Worm (Caenorhabditis elegans): ENCODE results near the gene K10B3.5.

The K10B3.5 gene

ce11 chrX:3067052-3067451, 39.2 kb downstream of the K10B3.5 start:
- TF ChIP-seq lsl-1 (GFP tag; optimal IDR thresholded peaks at IDR 0.05) (no peak), ekl-4 (GFP tag; IDR thresholded peaks at IDR 0.05) (no peak)

ce11 chrX:3063274-3063673, 43.0 kb downstream of the K10B3.5 start, which contains the start of gene ceh-30:
Gene ceh-30 (plus strand): TSS chrX:3063574.
- TF ChIP-seq Y79H2A.3 (GFP tag; conservative IDR thresholded peaks at IDR 0.05) (no peak), lin-35 (GFP tag; optimal IDR thresholded peaks at IDR 0.05) (no peak), lin-26 (GFP tag; IDR thresholded peaks at IDR 0.05) (no peak), ztf-22 (GFP tag; optimal IDR thresholded peaks at IDR 0.05) (no peak), nfyb-1 (GFP tag; IDR thresholded peaks at IDR 0.05) (no peak), ekl-4 (GFP tag; IDR thresholded peaks at IDR 0.05) (no peak), akir-1 (GFP tag; optimal IDR thresholded peaks at IDR 0.05) (no peak), nhr-179 (tag; optimal IDR thresholded peaks at IDR 0.05) (no peak), lsl-1 (GFP tag; optimal IDR thresholded peaks at IDR 0.05) (no peak), Y56A3A.18 (GFP tag; IDR thresholded peaks at IDR 0.05) (no peak)

- TF ChIP-seq Y56A3A.18 (GFP tag; IDR thresholded peaks at IDR 0.05) (no peak), T26A5.8 (tag; optimal IDR thresholded peaks at IDR 0.05) (no peak)
These were observed 44.6 kb downstream of the K10B3.5 start for ce11 chrX:3061698-3062097.

ce11 chrX:3059299-3059698, 47.0 kb downstream of the K10B3.5 start, which contains the start of gene rsef-1:
Gene rsef-1 (minus strand): TSS chrX:3059399.
- TF ChIP-seq lsl-1 (GFP tag; optimal IDR thresholded peaks at IDR 0.05) (no peak), dox-1 (GFP tag; IDR thresholded peaks at IDR 0.05) (no peak), nfya-1 (tag; optimal IDR thresholded peaks at IDR 0.05; ENCODE audit: borderline replicate concordance, insufficient read depth) (no peak), sea-2 (GFP tag; IDR thresholded peaks at IDR 0.05) (no peak)

DNA sequence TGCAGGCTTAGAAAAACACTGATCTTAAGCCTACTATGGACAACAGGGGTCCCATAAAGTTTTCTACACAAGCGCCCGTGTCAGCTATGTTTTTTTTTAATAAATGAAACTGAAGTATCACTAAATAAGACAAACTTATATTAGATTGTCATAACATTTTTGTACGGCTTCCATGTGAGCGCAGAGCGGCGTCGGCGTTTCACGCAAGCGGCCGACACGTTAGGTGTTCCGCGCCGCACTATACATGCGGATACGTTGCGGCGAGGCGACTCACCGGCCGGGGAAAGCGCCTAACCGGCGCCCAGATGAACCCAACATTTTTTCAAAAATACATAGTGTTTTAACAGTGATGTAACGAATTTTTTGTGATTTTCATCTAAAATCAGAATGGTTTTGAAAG, 48.6 kb downstream of the K10B3.5 start:
- TF ChIP-seq lin-35 (GFP tag; optimal IDR thresholded peaks at IDR 0.05) (no peak), snpc-1.1 (tag; optimal IDR thresholded peaks at IDR 0.05; ENCODE audit: insufficient read depth) (peak; percentile 5), hlh-26 (GFP tag; conservative IDR thresholded peaks at IDR 0.05) (no peak), madf-3 (GFP tag; IDR thresholded peaks at IDR 0.05) (no peak), F10E7.11 (tag; optimal IDR thresholded peaks at IDR 0.05) (no peak), C17E4.6 (GFP tag; IDR thresholded peaks at IDR 0.05) (no peak), mxl-1 (tag; optimal IDR thresholded peaks at IDR 0.05) (no peak), let-526 (GFP tag; IDR thresholded peaks at IDR 0.05) (no peak), K12H6.12 (tag; optimal IDR thresholded peaks at IDR 0.05) (no peak), snpc-4 (GFP tag; optimal IDR thresholded peaks at IDR 0.05) (no peak), snpc-4 (tag; optimal IDR thresholded peaks at IDR 0.05) (peak in 2 of 4 experiments; percentile 34 to 70), hrde-1 (tag; optimal IDR thresholded peaks at IDR 0.05; ENCODE audit: borderline replicate concordance) (no peak), mcd-1 (GFP tag; IDR thresholded peaks at IDR 0.05) (no peak), nfya-1 (tag; optimal IDR thresholded peaks at IDR 0.05; ENCODE audit: borderline replicate concordance, insufficient read depth) (no peak), T07F8.4 (tag; optimal IDR thresholded peaks at IDR 0.05) (no peak), egl-44 (GFP tag; IDR thresholded peaks at IDR 0.05) (no peak), dpl-1 (GFP tag; optimal IDR thresholded peaks at IDR 0.05) (no peak), attf-6 (GFP tag; IDR thresholded peaks at IDR 0.05) (no peak), zfh-2 (GFP tag; conservative IDR thresholded peaks at IDR 0.05) (peak; percentile 44; the same call in 1 of the 2 replicates), ztf-26 (tag; optimal IDR thresholded peaks at IDR 0.05) (no peak), F23B12.7 (tag; optimal IDR thresholded peaks at IDR 0.05; ENCODE audit: insufficient read depth) (no peak), repo-1 (tag; optimal IDR thresholded peaks at IDR 0.05) (no peak), cebp-2 (GFP tag; IDR thresholded peaks at IDR 0.05) (0 out of 2 replicates have a peak, but pooled peaks have one; percentile 29)

Data from whole organism, young adult.